Fruit fly (Drosophila melanogaster) whole organism, embryonic: ENCODE results near the gene CG1575.

Source experiments
- Ada2b ChIP-seq: fragments of 200-800 bp; sonication (Bioruptor generic); IDR thresholded peaks from 2 replicates; pipeline ENCODE4 v1.3.6; 2022; ENCODE audit warnings: missing biosample characterization, missing genetic modification characterization
- Bdp1 ChIP-seq: fragments of 200-800 bp; sonication (Bioruptor generic); optimal IDR thresholded peaks from 3 replicates; lab custom pipeline; 2016; ENCODE audit warnings: missing biosample characterization, missing genetic modification characterization
- BtbVII ChIP-seq: fragments of 200-800 bp; sonication (Bioruptor generic); optimal IDR thresholded peaks from 3 replicates; lab custom pipeline; 2017; ENCODE audit warnings: missing biosample characterization, mild to moderate bottlenecking, missing genetic modification characterization
- CG1024 ChIP-seq: fragments of 200-800 bp; sonication (Bioruptor generic); IDR thresholded peaks from 2 replicates; pipeline ENCODE4 v1.3.6; 2022; ENCODE audit warnings: missing biosample characterization, missing genetic modification characterization
- CG10431 ChIP-seq: fragments of 200-800 bp; sonication (Bioruptor generic); optimal IDR thresholded peaks from 3 replicates; lab custom pipeline; 2018; ENCODE audit warnings: missing biosample characterization, mild to moderate bottlenecking, missing genetic modification characterization
- CG10979 ChIP-seq: fragments of 200-800 bp; sonication (Bioruptor generic); optimal IDR thresholded peaks from 2 replicates; lab custom pipeline; 2018; ENCODE audit warnings: missing biosample characterization, mild to moderate bottlenecking, missing genetic modification characterization, moderate library complexity
- CG11504 ChIP-seq: fragments of 200-800 bp; sonication (Bioruptor generic); optimal IDR thresholded peaks from 3 replicates; lab custom pipeline; 2019; ENCODE audit warnings: missing biosample characterization, mild to moderate bottlenecking, missing genetic modification characterization, moderate library complexity
- CG12236 ChIP-seq: fragments of 200-800 bp; sonication (Bioruptor generic); optimal IDR thresholded peaks from 2 replicates; lab custom pipeline; 2016; ENCODE audit warnings: missing biosample characterization, missing genetic modification characterization
- CG12391 ChIP-seq: fragments of 200-800 bp; sonication (Bioruptor generic); optimal IDR thresholded peaks from 3 replicates; lab custom pipeline; 2018; ENCODE audit warnings: missing biosample characterization, mild to moderate bottlenecking, missing genetic modification characterization, moderate library complexity
- CG14050 ChIP-seq: fragments of 200-800 bp; sonication (Bioruptor generic); IDR thresholded peaks from 3 replicates; pipeline ENCODE4 v1.3.6; 2022; ENCODE audit warnings: missing biosample characterization, missing genetic modification characterization
- CG14667 ChIP-seq: fragments of 200-800 bp; sonication (Bioruptor generic); IDR thresholded peaks from 2 replicates; pipeline ENCODE4 v1.3.6; 2022; ENCODE audit warnings: missing biosample characterization, missing genetic modification characterization
- CG14860 ChIP-seq: fragments of 200-800 bp; sonication (Bioruptor generic); IDR thresholded peaks from 3 replicates; pipeline ENCODE4 v1.3.6; 2022; ENCODE audit warnings: missing biosample characterization, missing genetic modification characterization; ENCODE audit not compliant: partially characterized antibody
- CG1602 ChIP-seq: fragments of 200-800 bp; sonication (Bioruptor generic); optimal IDR thresholded peaks from 3 replicates; lab custom pipeline; 2016; ENCODE audit warnings: missing biosample characterization, missing genetic modification characterization
- CG1792 ChIP-seq: fragments of 200-800 bp; sonication (Bioruptor generic); optimal IDR thresholded peaks from 2 replicates; lab custom pipeline; 2016; ENCODE audit warnings: missing biosample characterization, missing genetic modification characterization
- CG18011 ChIP-seq: fragments of 200-800 bp; sonication (Bioruptor generic); optimal IDR thresholded peaks from 2 replicates; lab custom pipeline; 2017; ENCODE audit warnings: missing biosample characterization, missing genetic modification characterization, mild to moderate bottlenecking, moderate library complexity, missing genotype
- CG18764 ChIP-seq: fragments of 200-800 bp; sonication (Bioruptor generic); optimal IDR thresholded peaks from 3 replicates; lab custom pipeline; 2016; ENCODE audit warnings: missing biosample characterization, missing genetic modification characterization
- CG2116 ChIP-seq: fragments of 200-800 bp; sonication (Bioruptor generic); optimal IDR thresholded peaks from 3 replicates; lab custom pipeline; 2018; ENCODE audit warnings: missing biosample characterization, mild to moderate bottlenecking, missing genetic modification characterization
- CG31365 ChIP-seq: fragments of 200-800 bp; sonication (Bioruptor generic); optimal IDR thresholded peaks from 2 replicates; lab custom pipeline; 2018; ENCODE audit warnings: missing biosample characterization, mild to moderate bottlenecking, missing genetic modification characterization
- CG3847 ChIP-seq: fragments of 200-800 bp; sonication (Bioruptor generic); IDR thresholded peaks from 2 replicates; pipeline ENCODE4 v1.3.6; 2022; ENCODE audit warnings: missing biosample characterization, missing genetic modification characterization
- CG4404 ChIP-seq: fragments of 200-800 bp; sonication (Bioruptor generic); IDR thresholded peaks from 2 replicates; pipeline ENCODE4 v1.3.6; 2022; ENCODE audit warnings: missing biosample characterization, missing genetic modification characterization
- CG4424 ChIP-seq: fragments of 200-800 bp; sonication (Bioruptor generic); optimal IDR thresholded peaks from 3 replicates; lab custom pipeline; 2016; ENCODE audit warnings: missing biosample characterization, missing genetic modification characterization
- CG4707 ChIP-seq: fragments of 200-800 bp; sonication (Bioruptor generic); optimal IDR thresholded peaks from 2 replicates; lab custom pipeline; 2018; ENCODE audit warnings: missing biosample characterization, mild to moderate bottlenecking, missing genetic modification characterization, moderate library complexity
- CG5245 ChIP-seq: fragments of 200-800 bp; sonication (Bioruptor generic); optimal IDR thresholded peaks from 3 replicates; lab custom pipeline; 2016; ENCODE audit warnings: missing biosample characterization, missing genetic modification characterization
- CG6654 ChIP-seq: fragments of 200-800 bp; sonication (Bioruptor generic); optimal IDR thresholded peaks from 2 replicates; lab custom pipeline; 2017; ENCODE audit warnings: missing biosample characterization, mild to moderate bottlenecking, missing genetic modification characterization
- CHES-1-like ChIP-seq: fragments of 200-800 bp; sonication (Bioruptor generic); optimal IDR thresholded peaks from 2 replicates; lab custom pipeline; 2016; ENCODE audit warnings: missing biosample characterization, missing genetic modification characterization
- Dek ChIP-seq: fragments of 200-800 bp; sonication (Bioruptor generic); optimal IDR thresholded peaks from 3 replicates; lab custom pipeline; 2019; ENCODE audit warnings: missing biosample characterization, mild to moderate bottlenecking, missing genetic modification characterization, moderate library complexity
- Hmr ChIP-seq: fragments of 200-800 bp; sonication (Bioruptor generic); optimal IDR thresholded peaks from 3 replicates; lab custom pipeline; 2017; ENCODE audit warnings: mild to moderate bottlenecking, missing biosample characterization, missing genetic modification reagents, missing genetic modification characterization
- NK7.1 ChIP-seq: fragments of 200-800 bp; sonication (Bioruptor generic); optimal IDR thresholded peaks from 3 replicates; lab custom pipeline; 2016; ENCODE audit warnings: missing biosample characterization, missing genetic modification characterization
- Sin3A ChIP-seq: fragments of >200 bp; optimal IDR thresholded peaks from 2 replicates; lab custom pipeline; 2018
- TFAM ChIP-seq: fragments of 200-800 bp; sonication (Bioruptor generic); optimal IDR thresholded peaks from 2 replicates; lab custom pipeline; 2017; ENCODE audit warnings: missing biosample characterization, missing genetic modification characterization, inconsistent platforms
- Xrp1 ChIP-seq: fragments of 200-800 bp; sonication (Bioruptor generic); IDR thresholded peaks from 2 replicates; pipeline ENCODE4 v1.3.6; 2022; ENCODE audit warnings: missing biosample characterization, missing genetic modification characterization
- al ChIP-seq: fragments of 200-800 bp; sonication (Bioruptor generic); IDR thresholded peaks from 2 replicates; pipeline ENCODE4 v1.3.6; 2022; ENCODE audit warnings: missing biosample characterization, missing genetic modification characterization
- amos ChIP-seq: fragments of 200-800 bp; sonication (Bioruptor generic); IDR thresholded peaks from 2 replicates; pipeline ENCODE4 v1.3.6; 2022; ENCODE audit warnings: missing biosample characterization, missing genetic modification characterization; ENCODE audit not compliant: partially characterized antibody
- ase ChIP-seq: fragments of 200-800 bp; sonication (Bioruptor generic); IDR thresholded peaks from 3 replicates; pipeline ENCODE4 v1.3.6; 2022; ENCODE audit warnings: missing biosample characterization, missing genetic modification characterization
- ash1 ChIP-seq: fragments of 200-800 bp; sonication (Bioruptor generic); optimal IDR thresholded peaks from 2 replicates; lab custom pipeline; 2018; ENCODE audit warnings: missing biosample characterization, mild to moderate bottlenecking, missing genetic modification characterization
- chinmo ChIP-seq: fragments of 200-800 bp; sonication (Bioruptor generic); IDR thresholded peaks from 4 replicates; pipeline ENCODE4 v1.3.6; 2022; ENCODE audit warnings: missing biosample characterization, missing genetic modification characterization; ENCODE audit not compliant: partially characterized antibody
- crp ChIP-seq, 2 experiments: fragments of 200-800 bp; sonication (Bioruptor generic); optimal IDR thresholded peaks; 2 replicates in 1 of 2; 3 replicates in 1 of 2; lab custom pipeline; 2017; ENCODE audit warnings: missing biosample characterization in 2 of 2, missing genetic modification characterization in 2 of 2, mild to moderate bottlenecking in 1 of 2, moderate library complexity in 1 of 2
- danr ChIP-seq: fragments of 200-800 bp; sonication (Bioruptor generic); IDR thresholded peaks from 2 replicates; pipeline ENCODE4 v1.3.6; 2022; ENCODE audit warnings: missing biosample characterization, missing genetic modification characterization
- esg ChIP-seq: fragments of 200-800 bp; sonication (Bioruptor generic); conservative IDR thresholded peaks from 2 replicates; pipeline ENCODE4 v1.3.6; 2022; ENCODE audit warnings: missing biosample characterization, missing genetic modification characterization
- kay ChIP-seq: fragments of 200-800 bp; sonication (Bioruptor generic); optimal IDR thresholded peaks from 2 replicates; lab custom pipeline; 2016; ENCODE audit warnings: missing biosample characterization, missing genetic modification characterization
- mld ChIP-seq: fragments of 200-800 bp; sonication (Bioruptor generic); IDR thresholded peaks from 3 replicates; pipeline ENCODE4 v1.3.6; 2022; ENCODE audit warnings: missing biosample characterization, missing genetic modification characterization; ENCODE audit not compliant: partially characterized antibody
- p53 ChIP-seq: fragments of 200-800 bp; sonication (Bioruptor generic); optimal IDR thresholded peaks from 2 replicates; lab custom pipeline; 2016; ENCODE audit warnings: missing biosample characterization, missing genetic modification characterization
- salm ChIP-seq: fragments of 200-800 bp; sonication (Bioruptor generic); optimal IDR thresholded peaks from 2 replicates; lab custom pipeline; 2018; ENCODE audit warnings: missing biosample characterization, mild to moderate bottlenecking, missing genetic modification characterization
- sim ChIP-seq: fragments of 200-800 bp; sonication (Bioruptor generic); IDR thresholded peaks from 2 replicates; pipeline ENCODE4 v1.3.6; 2022; ENCODE audit warnings: missing biosample characterization, missing genetic modification characterization
- sisA ChIP-seq: fragments of 200-800 bp; sonication (Bioruptor generic); IDR thresholded peaks from 2 replicates; pipeline ENCODE4 v1.3.6; 2022; ENCODE audit warnings: missing biosample characterization, missing genetic modification characterization
- sna ChIP-seq: fragments of 200-800 bp; sonication (Bioruptor generic); IDR thresholded peaks from 2 replicates; pipeline ENCODE4 v1.3.6; 2022; ENCODE audit warnings: missing biosample characterization, missing genetic modification characterization; ENCODE audit not compliant: partially characterized antibody
- tgo ChIP-seq: fragments of 200-800 bp; sonication (Bioruptor generic); IDR thresholded peaks from 3 replicates; pipeline ENCODE4 v1.3.6; 2022; ENCODE audit warnings: missing biosample characterization, missing genetic modification characterization
- tio ChIP-seq: fragments of 200-800 bp; sonication (Bioruptor generic); optimal IDR thresholded peaks from 2 replicates; lab custom pipeline; 2017; ENCODE audit warnings: missing biosample characterization, missing genetic modification characterization, inconsistent platforms
- vfl ChIP-seq: fragments of 200-800 bp; sonication (Bioruptor generic); optimal IDR thresholded peaks from 2 replicates; lab custom pipeline; 2016; ENCODE audit warnings: missing biosample characterization, missing genetic modification characterization
- zen2 ChIP-seq: fragments of 200-800 bp; sonication (Bioruptor generic); IDR thresholded peaks from 3 replicates; pipeline ENCODE4 v1.3.6; 2022; ENCODE audit warnings: missing biosample characterization, missing genetic modification characterization; ENCODE audit not compliant: partially characterized antibody

The CG1575 gene

DNA sequence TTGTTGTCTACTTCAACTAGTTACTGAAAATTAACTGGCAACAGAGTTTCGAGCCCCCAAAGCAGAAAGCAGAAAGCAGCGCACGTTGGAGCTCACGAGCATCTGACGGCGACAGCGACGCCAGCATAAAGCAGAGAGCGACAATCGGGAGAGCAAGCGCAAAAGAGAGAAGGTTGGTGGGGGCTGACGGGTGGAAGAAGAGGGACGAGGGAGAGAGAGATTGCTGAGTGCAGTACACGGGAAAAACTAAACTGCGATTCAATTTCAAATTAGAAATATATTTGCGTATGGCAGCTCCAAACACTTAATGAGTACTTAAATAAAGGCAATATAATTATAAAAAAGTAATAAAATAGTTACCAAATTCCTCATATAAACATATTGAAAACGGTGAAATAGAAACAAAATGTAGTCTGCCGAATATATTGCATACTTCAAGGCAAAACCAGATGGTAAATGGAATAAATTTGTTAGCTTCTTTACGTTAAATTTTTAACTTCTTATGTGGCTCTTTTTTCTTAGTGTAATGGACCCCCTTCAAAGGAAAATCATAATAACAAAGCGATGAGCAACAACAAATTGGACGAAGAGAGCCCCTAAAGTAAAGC is 24.6 kb upstream of the CG1575 start (continued):
- peak; percentile 78 for TF ChIP-seq Bdp1
- peak; percentile 79 for TF ChIP-seq CG1024 (GFP tag; lab: Robert Waterston, UW)
- peak; percentile 69 for TF ChIP-seq CG4707
- TF ChIP-seq chinmo (GFP tag; lab: Robert Waterston, UW) = peak; percentile 80; the same call in 3 of the 4 replicates
- peak; percentile 91 for TF ChIP-seq CG14050 (GFP tag; lab: Robert Waterston, UW)
- TF ChIP-seq CG31365 (tag; lab: Kevin White, UChicago) = peak; percentile 68
- peak; percentile 87 for TF ChIP-seq danr (GFP tag; lab: Robert Waterston, UW)
- TF ChIP-seq Dek (tag; lab: Kevin White, UChicago) = peak; percentile 94
- TF ChIP-seq CG2116 (GFP tag; lab: Kevin White, UChicago) = peak; percentile 70
- TF ChIP-seq CG12391 (tag; lab: Kevin White, UChicago) = peak; percentile 96
- no peak for TF ChIP-seq mld (GFP tag; lab: Robert Waterston, UW)
- TF ChIP-seq CG4424 (GFP tag; lab: Kevin White, UChicago) = peak; percentile 96
- peak; percentile 30 for TF ChIP-seq ash1 (GFP tag; lab: Kevin White, UChicago)
- peak; percentile 70 for TF ChIP-seq TFAM (GFP tag; lab: Kevin White, UChicago)
- peak; percentile 83 for TF ChIP-seq CG5245 (GFP tag; lab: Kevin White, UChicago)
- TF ChIP-seq NK7.1 = peak; percentile 63
- TF ChIP-seq CG4404 = peak; percentile 78; the same call in 1 of the 2 replicates
- peak; percentile 96 for TF ChIP-seq CG10979
- TF ChIP-seq al (GFP tag; lab: Robert Waterston, UW) = peak; percentile 87
- no peak for TF ChIP-seq amos (GFP tag; lab: Robert Waterston, UW)
- no peak for TF ChIP-seq Sin3A (lab: Kevin White, UChicago)
- peak; percentile 86 for TF ChIP-seq CG18764 (GFP tag; lab: Kevin White, UChicago)
- no peak for TF ChIP-seq CG14860 (GFP tag; lab: Robert Waterston, UW)
- TF ChIP-seq Hmr (GFP tag; lab: Kevin White, UChicago) = peak; percentile 98
- TF ChIP-seq CG10431 (GFP tag; lab: Kevin White, UChicago) = peak; percentile 91
- peak; percentile 86 for TF ChIP-seq CG14667 (GFP tag; lab: Robert Waterston, UW)
- TF ChIP-seq Ada2b (GFP tag; lab: Robert Waterston, UW) = peak; percentile 86
- no peak for TF ChIP-seq sna
- TF ChIP-seq CG3847 (GFP tag; lab: Robert Waterston, UW) = peak; percentile 91
- TF ChIP-seq esg = peak; percentile 91
- TF ChIP-seq CG11504 = peak; percentile 96
- TF ChIP-seq CHES-1-like = peak; percentile 73
- TF ChIP-seq sisA = peak; percentile 89
- TF ChIP-seq tgo = peak; percentile 95
- TF ChIP-seq crp (GFP tag; optimal IDR thresholded peaks at IDR 0.05; lab: Kevin White, UChicago) = peak in 1 of 2 experiments; percentile 64
- TF ChIP-seq p53 (GFP tag; lab: Kevin White, UChicago) = no peak
- TF ChIP-seq CG1792 (GFP tag; lab: Kevin White, UChicago) = peak; percentile 79
- TF ChIP-seq CG12236 (GFP tag; lab: Kevin White, UChicago) = peak; percentile 61
- peak; percentile 82 for TF ChIP-seq CG18011 (GFP tag; lab: Kevin White, UChicago)
- peak; percentile 71 for TF ChIP-seq vfl
- peak; percentile 87 for TF ChIP-seq ase
- peak; percentile 97 for TF ChIP-seq BtbVII
- TF ChIP-seq sim (GFP tag; lab: Robert Waterston, UW) = peak; percentile 55; the same call in 1 of the 2 replicates
- no peak for TF ChIP-seq zen2 (GFP tag; lab: Robert Waterston, UW)
- peak; percentile 92 for TF ChIP-seq tio (GFP tag; lab: Kevin White, UChicago)
- TF ChIP-seq kay = peak; percentile 87
- TF ChIP-seq CG1602 (GFP tag; lab: Kevin White, UChicago) = peak; percentile 93
- peak; percentile 90 for TF ChIP-seq salm (tag; lab: Kevin White, UChicago)
- peak; percentile 93 for TF ChIP-seq Xrp1 (GFP tag; lab: Robert Waterston, UW)
- peak; percentile 83 for TF ChIP-seq CG6654 (GFP tag; lab: Kevin White, UChicago)
